Worm (Caenorhabditis elegans) whole organism, midembryonic: Measurements from ENCODE around the gene T14B4.20.

Source experiments
- klf-2 ChIP-seq: fragments of 200-800 bp; sonication (Bioruptor generic); conservative IDR thresholded peaks from 2 replicates; pipeline ENCODE4 v1.3.6; 2022; ENCODE audit warnings: missing genetic modification reagents, missing genetic modification characterization, missing compliant biosample characterization
- med-1 ChIP-seq: sonication (generic microtip); optimal IDR thresholded peaks from 2 replicates; lab custom pipeline; 2017; ENCODE audit warnings: missing genetic modification characterization, mild to moderate bottlenecking, missing compliant biosample characterization, antibody characterized with exemption, missing genetic modification reagents; ENCODE audit not compliant: insufficient read depth
- ref-1 ChIP-seq: fragments of 200-800 bp; sonication (Bioruptor generic); conservative IDR thresholded peaks from 2 replicates; pipeline ENCODE4 v1.3.6; 2022; ENCODE audit warnings: missing genetic modification reagents, missing genetic modification characterization, missing compliant biosample characterization
- ztf-29 ChIP-seq: fragments of 200-800 bp; sonication (Bioruptor generic); IDR thresholded peaks from 2 replicates; pipeline ENCODE4 v1.3.6; 2022; ENCODE audit warnings: missing genetic modification reagents, missing genetic modification characterization, missing compliant biosample characterization

- TF ChIP-seq ztf-29 (GFP tag; lab: Robert Waterston, UW) (no peak), med-1 (GFP tag; lab: Kevin White, UChicago) (no peak), klf-2 (GFP tag; lab: Robert Waterston, UW) (no peak), ref-1 (no peak)
These were observed 34.2 kb downstream of the T14B4.20 start, which contains the start of gene F41G3.20 for ce11 chrII:6750929-6751328.
